Worm (Caenorhabditis elegans) whole organism, L3 larva: ENCODE measurements around the gene fmil-1.

Experiments used
- ama-1 ChIP-seq: fragments of 150-350 bp; optimal IDR thresholded peaks from 2 replicates; lab custom pipeline; 2018
- ceh-16 ChIP-seq: sonication (generic microtip); optimal IDR thresholded peaks from 2 replicates; lab custom pipeline; 2017; ENCODE audit warnings: missing biosample characterization, missing genetic modification characterization
- ceh-28 ChIP-seq: fragments of 150-350 bp; optimal IDR thresholded peaks from 2 replicates; lab custom pipeline; 2014; ENCODE audit warnings: missing biosample characterization, missing genetic modification reagents, missing genetic modification characterization
- daf-12 ChIP-seq: fragments of 150-350 bp; optimal IDR thresholded peaks from 2 replicates; lab custom pipeline; 2014; ENCODE audit warnings: missing biosample characterization, missing genetic modification reagents, missing genetic modification characterization
- elt-2 ChIP-seq: sonication (generic microtip); optimal IDR thresholded peaks from 2 replicates; lab custom pipeline; 2016; ENCODE audit warnings: missing genetic modification reagents, mild to moderate bottlenecking, missing genetic modification characterization, missing compliant biosample characterization
- elt-3 ChIP-seq, 3 experiments: fragments of 150-350 bp in 1 of 3; sonication (generic microtip) in 2 of 3; optimal IDR thresholded peaks; 2 replicates in 2 of 3; 4 replicates in 1 of 3; lab custom pipeline; 2014 to 2017; ENCODE audit warnings: missing biosample characterization in 3 of 3, missing genetic modification characterization in 3 of 3
- fkh-10 ChIP-seq: sonication (generic microtip); optimal IDR thresholded peaks from 2 replicates; lab custom pipeline; 2017; ENCODE audit warnings: missing biosample characterization, missing genetic modification reagents, missing genetic modification characterization
- fkh-2 ChIP-seq: fragments of 150-350 bp; optimal IDR thresholded peaks from 2 replicates; lab custom pipeline; 2014; ENCODE audit warnings: missing biosample characterization, missing genetic modification reagents, missing genetic modification characterization
- hmg-11 ChIP-seq: sonication (generic microtip); optimal IDR thresholded peaks from 2 replicates; lab custom pipeline; 2016; ENCODE audit warnings: missing genetic modification characterization, missing compliant biosample characterization
- jun-1 ChIP-seq: fragments of 150-350 bp; optimal IDR thresholded peaks from 2 replicates; lab custom pipeline; 2014; ENCODE audit warnings: missing biosample characterization, missing genetic modification reagents, missing genetic modification characterization
- lsy-12 ChIP-seq: sonication (generic microtip); optimal IDR thresholded peaks from 2 replicates; lab custom pipeline; 2016; ENCODE audit warnings: mild to moderate bottlenecking, missing genetic modification characterization, missing compliant biosample characterization
- mdl-1 ChIP-seq: fragments of 150-350 bp; optimal IDR thresholded peaks from 2 replicates; lab custom pipeline; 2014; ENCODE audit warnings: missing biosample characterization, missing genetic modification characterization
- nfya-1 ChIP-seq: sonication (generic microtip); optimal IDR thresholded peaks from 2 replicates; lab custom pipeline; 2017; ENCODE audit warnings: missing genetic modification characterization, mild to moderate bottlenecking, missing compliant biosample characterization, antibody characterized with exemption, moderate library complexity; ENCODE audit not compliant: insufficient read depth
- nhr-12 ChIP-seq: fragments of 150-350 bp; optimal IDR thresholded peaks from 2 replicates; lab custom pipeline; 2014; ENCODE audit warnings: missing biosample characterization, missing genetic modification characterization
- nhr-23 ChIP-seq: fragments of 150-350 bp; optimal IDR thresholded peaks from 2 replicates; lab custom pipeline; 2014; ENCODE audit warnings: missing biosample characterization, missing genetic modification reagents, missing genetic modification characterization
- nhr-237 ChIP-seq: fragments of 150-350 bp; optimal IDR thresholded peaks from 2 replicates; lab custom pipeline; 2014; ENCODE audit warnings: missing biosample characterization, missing genetic modification characterization
- nhr-25 ChIP-seq: sonication (generic microtip); optimal IDR thresholded peaks from 2 replicates; lab custom pipeline; 2017; ENCODE audit warnings: missing biosample characterization, missing genetic modification characterization
- nhr-28 ChIP-seq: fragments of 150-350 bp; optimal IDR thresholded peaks from 2 replicates; lab custom pipeline; 2014; ENCODE audit warnings: missing biosample characterization, missing genetic modification characterization
- nhr-43 ChIP-seq: sonication (generic microtip); optimal IDR thresholded peaks from 2 replicates; lab custom pipeline; 2016; ENCODE audit warnings: mild to moderate bottlenecking, missing genetic modification characterization, missing compliant biosample characterization; ENCODE audit not compliant: poor library complexity, severe bottlenecking
- nhr-76 ChIP-seq: fragments of 150-350 bp; sonication (generic microtip); optimal IDR thresholded peaks from 5 replicates; lab custom pipeline; 2014; ENCODE audit warnings: missing biosample characterization, missing genetic modification characterization
- nhr-77 ChIP-seq: fragments of 150-350 bp; optimal IDR thresholded peaks from 2 replicates; lab custom pipeline; 2014; ENCODE audit warnings: missing biosample characterization, missing genetic modification characterization
- pha-4 ChIP-seq: fragments of 150-350 bp; optimal IDR thresholded peaks from 2 replicates; lab custom pipeline; 2014; ENCODE audit warnings: missing biosample characterization, missing genetic modification reagents, missing genetic modification characterization
- pqm-1 ChIP-seq: fragments of 150-350 bp; optimal IDR thresholded peaks from 2 replicates; lab custom pipeline; 2017; ENCODE audit warnings: missing biosample characterization, missing genetic modification characterization, inconsistent platforms
- sea-2 ChIP-seq: fragments of 150-350 bp; sonication (generic microtip); optimal IDR thresholded peaks from 4 replicates; lab custom pipeline; 2014; ENCODE audit warnings: missing biosample characterization, missing genetic modification reagents, missing genetic modification characterization
- skn-1 ChIP-seq: fragments of 150-350 bp; optimal IDR thresholded peaks from 2 replicates; lab custom pipeline; 2014; ENCODE audit warnings: missing biosample characterization, missing genetic modification characterization
- tbx-2 ChIP-seq: sonication (generic microtip); optimal IDR thresholded peaks from 2 replicates; lab custom pipeline; 2016; ENCODE audit warnings: mild to moderate bottlenecking, missing genetic modification characterization, missing compliant biosample characterization
- zag-1 ChIP-seq: fragments of 150-350 bp; optimal IDR thresholded peaks from 2 replicates; lab custom pipeline; 2014; ENCODE audit warnings: missing biosample characterization, missing genetic modification characterization
- ztf-4 ChIP-seq: fragments of 150-350 bp; optimal IDR thresholded peaks from 2 replicates; lab custom pipeline; 2014; ENCODE audit warnings: missing biosample characterization, missing genetic modification characterization

Gene fmil-1

DNA sequence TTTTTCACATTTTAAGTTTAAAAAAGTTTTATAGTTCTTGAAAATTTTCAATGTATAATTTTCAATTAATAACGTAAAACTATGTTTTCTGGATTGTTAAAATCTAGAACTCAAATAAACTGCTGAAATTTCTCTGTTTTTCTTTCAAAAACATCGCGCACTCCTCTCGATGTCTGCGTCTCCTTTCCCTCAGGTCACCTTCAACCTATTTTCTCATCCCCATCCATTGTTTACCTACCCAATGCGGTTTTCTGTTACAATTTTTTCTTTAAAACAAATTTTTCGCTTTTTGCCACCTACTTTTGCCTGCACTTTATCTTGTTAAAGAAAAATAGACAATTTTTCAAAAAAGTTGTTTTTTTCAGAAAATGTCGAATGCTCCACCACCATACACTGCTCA is 35.2 kb downstream of the fmil-1 start, which contains the start of gene ZC416.2:
ZC416.2 (plus strand) TSS at position 366 of the 400 bp plus-strand sequence.
- TF ChIP-seq hmg-11 (tag; lab: Kevin White, UChicago) (peak; percentile 39), lsy-12 (tag; lab: Kevin White, UChicago) (no peak), nfya-1 (tag; lab: Kevin White, UChicago) (peak; percentile 4), pha-4 (tag; lab: Kevin White, UChicago) (peak; percentile 89), nhr-25 (tag; lab: Kevin White, UChicago) (no peak)

DNA sequence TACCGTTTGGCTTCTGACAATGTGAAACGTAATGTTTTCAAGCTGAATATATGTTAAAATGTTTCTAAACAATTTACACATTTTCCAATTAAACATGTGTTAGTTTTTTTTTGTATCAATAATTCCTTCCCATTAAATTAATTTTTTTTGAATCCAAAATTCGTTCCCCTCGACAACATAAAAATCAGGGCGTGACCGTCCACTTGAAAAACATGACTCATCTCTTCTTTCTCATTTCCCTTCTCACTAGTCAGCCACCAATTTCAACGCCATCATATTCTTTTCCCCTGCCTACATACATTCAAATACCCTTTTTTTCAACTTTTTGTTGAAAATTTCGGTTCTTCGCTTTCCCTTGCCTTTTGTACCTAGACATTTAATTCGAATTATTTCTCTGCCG is 36.0 kb downstream of the fmil-1 start:
- no peak for TF ChIP-seq nhr-77 (tag; lab: Kevin White, UChicago)
- no peak for TF ChIP-seq nhr-12 (tag; lab: Kevin White, UChicago)
- no peak for TF ChIP-seq nfya-1 (tag; lab: Kevin White, UChicago)
- no peak for TF ChIP-seq nhr-25 (tag; lab: Kevin White, UChicago)
- TF ChIP-seq skn-1 (tag; lab: Kevin White, UChicago): no peak
- TF ChIP-seq daf-12: no peak

DNA sequence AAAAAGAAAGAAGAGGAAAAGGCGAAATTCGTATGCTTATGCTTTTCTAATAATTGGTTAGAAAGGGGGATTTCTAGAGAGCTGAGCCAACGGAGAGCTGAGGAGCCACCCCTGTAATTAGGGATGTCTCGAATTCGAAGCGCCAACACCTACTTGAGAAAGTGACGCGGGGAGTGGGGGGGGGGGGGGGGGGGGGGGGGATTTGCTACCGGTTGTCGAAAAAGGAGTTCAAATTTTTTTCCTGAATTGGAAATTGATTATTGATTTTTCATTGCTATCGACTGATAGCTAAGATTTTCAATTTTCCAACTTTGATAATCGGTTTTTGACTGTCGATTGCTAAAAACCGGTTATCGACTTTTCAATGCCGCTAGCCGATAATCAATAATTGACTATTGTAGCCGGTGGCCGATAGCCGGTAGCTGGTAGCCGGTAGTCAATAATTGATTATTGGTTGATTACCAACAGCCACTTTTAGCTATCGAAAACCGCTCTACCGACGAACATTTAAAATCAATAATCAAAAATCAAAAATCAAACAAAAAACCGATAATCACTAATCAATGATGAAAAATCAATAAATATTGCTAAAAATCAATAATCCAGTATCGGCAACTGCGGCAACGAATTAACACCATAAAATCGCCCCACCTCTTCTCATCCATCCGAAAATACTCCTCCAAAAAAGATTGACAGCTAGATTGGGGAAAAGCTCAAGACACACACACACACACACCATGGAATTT is 39.4 kb downstream of the fmil-1 start:
- TF ChIP-seq ceh-28 (tag; lab: Kevin White, UChicago): peak; percentile 81
- no peak for TF ChIP-seq fkh-2
- TF ChIP-seq, all 47 proteins: peak for 1

DNA sequence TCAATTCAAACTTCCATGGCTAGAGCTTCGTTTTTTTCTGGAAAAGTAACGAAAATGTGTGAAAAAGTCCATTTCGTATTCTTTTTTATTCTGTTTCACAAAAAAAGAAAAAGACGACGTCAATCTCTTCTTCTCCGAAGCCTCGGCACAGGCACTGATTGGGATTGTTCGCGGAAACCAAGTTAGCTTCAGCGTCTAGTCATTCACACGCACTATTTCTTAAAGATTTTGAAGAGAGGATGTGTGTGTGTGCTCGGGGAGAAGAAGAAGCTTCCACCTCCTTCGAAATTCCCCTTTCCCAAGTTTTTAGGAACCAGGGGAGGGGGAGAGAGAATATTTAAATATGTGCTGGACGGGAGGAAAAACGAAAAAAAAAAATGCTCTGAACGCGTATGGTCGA is 42.1 kb downstream of the fmil-1 start:
- TF ChIP-seq fkh-10 (GFP tag; lab: Kevin White, UChicago) (peak; percentile 84), nhr-43 (tag; lab: Kevin White, UChicago) (no peak), nfya-1 (tag; lab: Kevin White, UChicago) (peak; percentile 25), nhr-76 (tag; lab: Kevin White, UChicago) (no peak), jun-1 (tag; lab: Kevin White, UChicago) (no peak), tbx-2 (tag; lab: Kevin White, UChicago) (no peak), ama-1 (lab: Kevin White, UChicago) (no peak)

DNA sequence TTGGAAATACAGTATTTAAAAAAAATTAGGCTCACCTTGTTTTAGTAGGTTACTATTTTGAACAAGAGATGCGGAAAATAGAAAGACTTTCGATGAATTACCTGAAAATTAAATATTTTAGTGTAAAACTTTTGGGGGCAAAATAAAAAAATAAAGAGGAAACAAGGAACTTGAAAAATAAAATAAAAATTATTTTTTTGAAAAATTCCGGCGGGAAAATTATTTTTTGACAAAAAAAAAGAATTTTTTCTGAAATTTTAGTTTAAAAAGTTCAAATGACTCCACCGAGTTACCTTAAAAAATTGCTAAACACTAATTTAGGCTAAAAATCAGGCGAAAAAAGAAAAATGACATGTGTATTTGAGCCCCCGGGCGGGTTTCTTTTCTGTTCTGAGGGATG is 43.9 kb downstream of the fmil-1 start, which contains the start of the genes cha-1 and unc-17:
cha-1 (minus strand) TSS at position 101 of the 400 bp plus-strand sequence.
unc-17 (minus strand) TSS at position 103 of the 400 bp plus-strand sequence.
- TF ChIP-seq ceh-16: no peak
- no peak for TF ChIP-seq zag-1 (tag; lab: Kevin White, UChicago)
- no peak for TF ChIP-seq mdl-1
- no peak for TF ChIP-seq nfya-1 (tag; lab: Kevin White, UChicago)
- TF ChIP-seq elt-2 (tag; lab: Kevin White, UChicago): no peak

DNA sequence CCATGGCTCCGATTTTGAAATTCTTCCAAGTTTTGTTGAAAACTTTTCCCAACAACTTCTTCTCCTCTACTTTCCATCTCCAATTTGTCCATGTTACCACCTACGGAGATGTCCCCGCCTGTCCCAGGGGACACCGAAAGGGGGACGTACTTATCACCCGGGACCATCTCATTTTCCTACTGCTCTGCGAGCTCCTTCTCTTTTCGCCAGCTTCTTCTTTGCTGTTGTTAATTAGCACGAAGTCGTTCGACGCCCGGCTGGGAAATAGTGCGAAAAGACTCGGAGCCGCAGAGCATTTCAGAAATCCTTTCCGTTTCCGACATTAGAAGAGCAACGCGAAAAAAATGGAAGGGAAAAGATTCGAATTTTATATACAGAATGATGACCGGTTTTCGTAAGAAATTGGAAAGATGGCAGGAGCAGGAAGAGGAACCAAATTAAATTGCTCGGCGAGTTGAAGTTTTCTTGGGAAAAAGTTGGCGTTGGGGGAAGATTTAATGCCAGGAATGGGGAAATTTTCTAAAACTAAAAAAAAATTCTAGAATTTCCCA is 46.6 kb downstream of the fmil-1 start:
- TF ChIP-seq jun-1 (tag; lab: Kevin White, UChicago) (no peak), nhr-237 (tag; lab: Kevin White, UChicago) (no peak)

DNA sequence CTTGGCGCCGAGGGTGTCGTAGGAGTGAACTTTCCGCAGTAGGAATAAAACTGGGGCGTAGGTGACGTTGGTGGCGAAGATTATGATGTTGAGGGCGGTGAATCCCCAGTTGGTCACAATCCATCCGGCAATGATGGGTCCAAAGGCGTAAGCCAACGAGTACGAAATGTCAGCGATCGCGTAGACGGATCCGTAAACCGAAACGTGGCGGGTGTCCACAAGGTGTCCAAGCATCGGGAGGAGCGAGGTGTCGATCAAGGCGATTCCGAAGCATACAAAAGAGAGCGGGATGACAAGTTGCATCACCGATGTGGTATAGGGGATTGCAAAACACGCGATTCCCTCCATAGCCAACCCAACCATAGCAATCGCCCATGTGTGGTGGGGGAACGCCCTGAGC is 49.8 kb downstream of the fmil-1 start:
- TF ChIP-seq elt-2 (tag; lab: Kevin White, UChicago) (no peak), hmg-11 (tag; lab: Kevin White, UChicago) (no peak)

DNA sequence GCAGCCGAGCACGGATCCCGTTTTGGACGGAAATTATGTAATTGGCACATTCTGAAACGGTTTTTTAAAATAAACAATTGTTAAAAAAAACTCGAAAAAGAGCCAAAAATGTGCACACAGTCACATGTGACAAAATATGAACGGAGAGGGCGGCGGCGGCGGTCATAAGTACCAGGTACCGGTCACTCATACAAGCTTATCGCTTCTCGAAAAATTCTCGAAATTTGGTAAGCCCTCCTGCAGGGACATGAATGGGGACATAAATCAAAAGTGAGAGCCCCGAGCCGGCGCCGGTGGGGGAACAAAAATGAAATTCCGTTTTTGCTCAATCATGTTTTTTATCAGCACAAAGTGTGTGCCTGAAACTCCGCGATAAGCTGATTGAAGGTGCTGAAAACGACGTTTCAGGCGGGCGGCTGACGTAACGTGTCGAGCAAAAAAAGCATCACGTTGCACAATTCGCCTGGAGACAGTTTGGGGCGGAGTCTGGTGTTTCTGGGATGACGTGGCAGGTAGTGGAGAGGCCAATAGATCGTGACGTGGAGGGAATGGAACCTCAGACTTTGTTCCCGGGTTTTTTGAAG is 55.4 kb downstream of the fmil-1 start, which contains the start of gene ltah-1.2:
ltah-1.2 (minus strand) TSS at position 51 of the 584 bp plus-strand sequence.
- no peak for TF ChIP-seq nhr-237 (tag; lab: Kevin White, UChicago)
- no peak for TF ChIP-seq sea-2 (GFP tag; lab: Kevin White, UChicago)
- no peak for TF ChIP-seq nhr-28 (tag; lab: Kevin White, UChicago)
- no peak for TF ChIP-seq fkh-2
- peak; percentile 38 for TF ChIP-seq nfya-1 (tag; lab: Kevin White, UChicago)
- TF ChIP-seq skn-1 (tag; lab: Kevin White, UChicago): no peak
- TF ChIP-seq ztf-4 (tag; lab: Kevin White, UChicago): no peak
- no peak for TF ChIP-seq nhr-43 (tag; lab: Kevin White, UChicago)
- TF ChIP-seq elt-3 (tag; optimal IDR thresholded peaks at IDR 0.05; lab: Kevin White, UChicago): no peak
- no peak for TF ChIP-seq ama-1 (lab: Kevin White, UChicago)
- no peak for TF ChIP-seq daf-12
- peak; percentile 90 for TF ChIP-seq elt-2 (tag; lab: Kevin White, UChicago)
- TF ChIP-seq mdl-1: no peak
- TF ChIP-seq nhr-23: no peak
- TF ChIP-seq pqm-1 (tag; lab: Kevin White, UChicago): peak; percentile 43
